Fruit fly (Drosophila melanogaster): ENCODE results near the gene CG7910.

Gene CG7910

DNA sequence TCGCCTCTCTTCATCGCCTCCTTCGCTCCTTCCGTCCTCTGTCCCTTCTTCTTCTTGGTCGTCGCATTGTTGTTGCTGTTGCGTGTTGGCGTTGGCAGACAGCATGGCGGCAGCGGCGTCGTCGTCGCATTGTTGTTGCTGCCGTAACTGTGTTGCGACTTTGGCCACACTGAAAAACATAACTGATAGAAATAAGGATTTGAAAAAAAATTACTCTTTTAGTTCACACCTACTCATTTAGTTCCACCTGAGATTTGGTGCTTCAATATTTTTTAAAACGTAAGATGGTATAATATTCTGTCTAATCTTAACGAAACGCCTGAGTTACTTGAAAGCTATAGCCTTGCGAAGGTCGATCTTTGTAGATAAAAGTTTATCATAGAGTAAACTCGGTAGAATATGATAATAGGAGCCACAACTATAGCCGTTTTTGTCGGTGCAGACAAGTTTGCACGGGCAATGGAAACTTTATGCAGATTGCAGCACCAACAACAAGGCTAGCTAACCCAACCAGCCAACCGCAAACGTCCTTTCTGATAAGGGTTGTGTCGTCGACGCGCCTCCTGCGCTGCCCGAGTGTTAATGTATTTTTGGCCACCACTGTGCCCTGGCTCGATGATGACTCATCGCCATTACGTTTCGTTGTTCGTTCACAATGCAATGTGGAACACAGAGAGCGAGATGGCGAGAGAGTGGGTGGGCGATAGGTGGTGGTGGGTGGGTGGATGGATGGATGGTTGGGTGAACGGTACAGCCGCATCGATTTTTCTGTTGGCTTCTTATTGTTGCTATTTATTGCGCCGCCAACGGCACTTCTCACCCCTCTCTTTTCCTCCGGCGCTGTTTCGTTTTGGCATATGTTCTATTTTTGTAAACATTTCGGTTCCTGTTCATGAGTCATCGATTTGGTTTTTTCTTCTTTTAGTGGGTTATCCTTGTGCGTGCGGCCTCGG, 26.1 kb downstream of the CG7910 start (continued):
- TF ChIP-seq CG10979 (tag; optimal IDR thresholded peaks at IDR 0.05) (peak; percentile 80), bigmax (GFP tag; optimal IDR thresholded peaks at IDR 0.05) (no peak), CG13775 (GFP tag; optimal IDR thresholded peaks at IDR 0.05) (peak; percentile 82), kah (GFP tag; optimal IDR thresholded peaks at IDR 0.05) (peak; percentile 16), HLH4C (GFP tag; IDR thresholded peaks at IDR 0.05; ENCODE audit: partially characterized antibody) (no peak), pnt (GFP tag; optimal IDR thresholded peaks at IDR 0.05) (peak; percentile 72), Ada2b (GFP tag; IDR thresholded peaks at IDR 0.05) (peak; percentile 55), CG7786 (GFP tag; optimal IDR thresholded peaks at IDR 0.05) (peak; percentile 78), CG18476 (GFP tag; optimal IDR thresholded peaks at IDR 0.05) (peak; percentile 82), Lhr (GFP tag; optimal IDR thresholded peaks at IDR 0.05) (peak; percentile 69), Drgx (GFP tag; IDR thresholded peaks at IDR 0.05) (peak; percentile 80), CG13424 (tag; optimal IDR thresholded peaks at IDR 0.05) (peak; percentile 83), sr (GFP tag; IDR thresholded peaks at IDR 0.05) (peak; percentile 99), CG31224 (GFP tag; IDR thresholded peaks at IDR 0.05) (peak; percentile 33; the same call in 1 of the 2 replicates), HLHmδ (GFP tag; optimal IDR thresholded peaks at IDR 0.05) (no peak), CG8944 (GFP tag; optimal IDR thresholded peaks at IDR 0.05) (peak; percentile 71), CG9797 (GFP tag; optimal IDR thresholded peaks at IDR 0.05) (peak; percentile 20), CG6654 (GFP tag; optimal IDR thresholded peaks at IDR 0.05) (peak; percentile 13), so (GFP tag; IDR thresholded peaks at IDR 0.05) (peak; percentile 73), CG5180 (GFP tag; optimal IDR thresholded peaks at IDR 0.05) (peak; percentile 72), CG7963 (GFP tag; IDR thresholded peaks at IDR 0.05; ENCODE audit: partially characterized antibody) (no peak), ase (GFP tag; IDR thresholded peaks at IDR 0.05) (0 out of 3 replicates have a peak, but pooled peaks have one; percentile 12), ranshi (GFP tag; IDR thresholded peaks at IDR 0.05) (peak; percentile 54; the same call in 1 of the 2 replicates), gro (GFP tag; optimal IDR thresholded peaks at IDR 0.05) (peak; percentile 8), CG4617 (GFP tag; optimal IDR thresholded peaks at IDR 0.05; ENCODE audit: borderline replicate concordance) (peak; percentile 32), Bteb2 (GFP tag; optimal IDR thresholded peaks at IDR 0.05) (peak; percentile 82), disco-r (GFP tag; optimal IDR thresholded peaks at IDR 0.05) (peak; percentile 56), fd3F (GFP tag; optimal IDR thresholded peaks at IDR 0.05) (peak; percentile 59), CG8089 (GFP tag; optimal IDR thresholded peaks at IDR 0.05) (peak; percentile 42), kni (GFP tag; optimal IDR thresholded peaks at IDR 0.05) (peak; percentile 14), CG11560 (tag; IDR thresholded peaks at IDR 0.05) (0 out of 3 replicates have a peak, but pooled peaks have one; percentile 27), ham (GFP tag; IDR thresholded peaks at IDR 0.05) (peak; percentile 12; the same call in 1 of the 2 replicates), slbo (GFP tag; IDR thresholded peaks at IDR 0.05) (peak; percentile 70), ewg (GFP tag; optimal IDR thresholded peaks at IDR 0.05) (peak; percentile 72), NK7.1 (GFP tag; optimal IDR thresholded peaks at IDR 0.05) (peak; percentile 57), CG6854 (GFP tag; optimal IDR thresholded peaks at IDR 0.05) (peak; percentile 51), CG30020 (tag; optimal IDR thresholded peaks at IDR 0.05) (peak; percentile 20), CG14050 (GFP tag; IDR thresholded peaks at IDR 0.05) (peak; percentile 54; the same call in 2 of the 3 replicates), CG30403 (GFP tag; optimal IDR thresholded peaks at IDR 0.05) (peak; percentile 89), CG12299 (tag; optimal IDR thresholded peaks at IDR 0.05) (peak; percentile 52), da (GFP tag; optimal IDR thresholded peaks at IDR 0.05) (no peak), Six4 (GFP tag; optimal IDR thresholded peaks at IDR 0.05) (peak; percentile 37), CG4707 (GFP tag; optimal IDR thresholded peaks at IDR 0.05) (peak; percentile 50), Spps (tag; optimal IDR thresholded peaks at IDR 0.05) (no peak), sd (tag; optimal IDR thresholded peaks at IDR 0.05) (peak; percentile 1), lola (GFP tag; optimal IDR thresholded peaks at IDR 0.05) (peak in 1 of 3 experiments; percentile 82), kay (GFP tag; optimal IDR thresholded peaks at IDR 0.05) (peak; percentile 96)
